Worm (Caenorhabditis elegans) whole organism, mixed stage, embryonic: ENCODE measurements around the gene ZC239.21.

ENCODE experiments used
- M03D4.4 ChIP-seq: sonication (generic microtip); optimal IDR thresholded peaks from 2 replicates; lab custom pipeline; 2017; ENCODE audit warnings: mild to moderate bottlenecking, missing genetic modification characterization, missing compliant biosample characterization
- bed-3 ChIP-seq: fragments of 200-800 bp; sonication (Bioruptor generic); optimal IDR thresholded peaks from 3 replicates; lab custom pipeline; 2018; ENCODE audit warnings: mild to moderate bottlenecking, missing genetic modification characterization, moderate library complexity, missing compliant biosample characterization
- blmp-1 ChIP-seq: fragments of 150-350 bp; optimal IDR thresholded peaks from 2 replicates; lab custom pipeline; 2014; ENCODE audit warnings: missing biosample characterization, missing genetic modification characterization
- ceh-39 ChIP-seq: fragments of 150-350 bp; optimal IDR thresholded peaks from 2 replicates; lab custom pipeline; 2014; ENCODE audit warnings: missing biosample characterization, missing genetic modification characterization
- ceh-43 ChIP-seq: fragments of 200-800 bp; sonication (Bioruptor generic); optimal IDR thresholded peaks from 2 replicates; lab custom pipeline; 2018; ENCODE audit warnings: mild to moderate bottlenecking, missing genetic modification characterization, moderate library complexity, missing compliant biosample characterization
- ceh-83 ChIP-seq: fragments of 200-800 bp; sonication (Bioruptor generic); optimal IDR thresholded peaks from 2 replicates; lab custom pipeline; 2018; ENCODE audit warnings: mild to moderate bottlenecking, missing genetic modification characterization, missing compliant biosample characterization
- ces-1 ChIP-seq: fragments of 150-350 bp; optimal IDR thresholded peaks from 2 replicates; lab custom pipeline; 2014; ENCODE audit warnings: missing biosample characterization, missing genetic modification reagents, missing genetic modification characterization
- cnd-1 ChIP-seq: fragments of 200-800 bp; sonication (Bioruptor generic); optimal IDR thresholded peaks from 2 replicates; lab custom pipeline; 2018; ENCODE audit warnings: mild to moderate bottlenecking, missing genetic modification characterization, missing compliant biosample characterization
- drap-1 ChIP-seq: fragments of 200-800 bp; sonication (Bioruptor generic); optimal IDR thresholded peaks from 3 replicates; lab custom pipeline; 2018; ENCODE audit warnings: mild to moderate bottlenecking, missing genetic modification characterization, missing compliant biosample characterization
- elt-1 ChIP-seq: sonication (generic microtip); optimal IDR thresholded peaks from 2 replicates; lab custom pipeline; 2017; ENCODE audit warnings: missing genetic modification characterization, mild to moderate bottlenecking, missing compliant biosample characterization, antibody characterized with exemption, moderate library complexity, borderline replicate concordance; ENCODE audit not compliant: insufficient read depth
- elt-3 ChIP-seq: fragments of 150-350 bp; optimal IDR thresholded peaks from 2 replicates; lab custom pipeline; 2014; ENCODE audit warnings: missing biosample characterization, missing genetic modification characterization
- flh-1 ChIP-seq: fragments of 200-800 bp; sonication (Bioruptor generic); optimal IDR thresholded peaks from 2 replicates; lab custom pipeline; 2018; ENCODE audit warnings: mild to moderate bottlenecking, missing genetic modification characterization, moderate library complexity, missing compliant biosample characterization
- ham-2 ChIP-seq: fragments of 200-800 bp; sonication (Bioruptor generic); optimal IDR thresholded peaks from 2 replicates; lab custom pipeline; 2018; ENCODE audit warnings: mild to moderate bottlenecking, missing genetic modification characterization, missing compliant biosample characterization
- hlh-1 ChIP-seq: fragments of 150-350 bp; optimal IDR thresholded peaks from 2 replicates; lab custom pipeline; 2014; ENCODE audit warnings: missing biosample characterization, missing genetic modification reagents, missing genetic modification characterization
- lin-13 ChIP-seq: fragments of 150-350 bp; optimal IDR thresholded peaks from 2 replicates; lab custom pipeline; 2014; ENCODE audit warnings: missing biosample characterization, missing genetic modification characterization
- lin-32 ChIP-seq: fragments of 200-800 bp; sonication (Bioruptor generic); optimal IDR thresholded peaks from 2 replicates; lab custom pipeline; 2018; ENCODE audit warnings: mild to moderate bottlenecking, missing genetic modification characterization, missing compliant biosample characterization
- lsy-2 ChIP-seq: fragments of 150-350 bp; optimal IDR thresholded peaks from 2 replicates; lab custom pipeline; 2014; ENCODE audit warnings: missing biosample characterization, missing genetic modification characterization
- mab-5 ChIP-seq: fragments of 150-350 bp; optimal IDR thresholded peaks from 2 replicates; lab custom pipeline; 2014; ENCODE audit warnings: missing biosample characterization, missing genetic modification characterization
- mep-1 ChIP-seq: fragments of 150-350 bp; optimal IDR thresholded peaks from 2 replicates; lab custom pipeline; 2017; ENCODE audit warnings: missing biosample characterization, missing genetic modification reagents, missing genetic modification characterization, inconsistent platforms
- mls-2 ChIP-seq: sonication (generic microtip); optimal IDR thresholded peaks from 2 replicates; lab custom pipeline; 2016; ENCODE audit warnings: mild to moderate bottlenecking, missing genetic modification characterization, moderate library complexity, missing compliant biosample characterization
- nhr-12 ChIP-seq: fragments of 150-350 bp; optimal IDR thresholded peaks from 2 replicates; lab custom pipeline; 2014; ENCODE audit warnings: missing biosample characterization, missing genetic modification characterization
- nhr-2 ChIP-seq: fragments of 150-350 bp; optimal IDR thresholded peaks from 2 replicates; lab custom pipeline; 2014; ENCODE audit warnings: missing biosample characterization, missing genetic modification characterization
- nhr-237 ChIP-seq: fragments of 150-350 bp; optimal IDR thresholded peaks from 2 replicates; lab custom pipeline; 2014; ENCODE audit warnings: missing biosample characterization, missing genetic modification characterization
- nhr-28 ChIP-seq: fragments of 150-350 bp; optimal IDR thresholded peaks from 2 replicates; lab custom pipeline; 2014; ENCODE audit warnings: missing biosample characterization, missing genetic modification characterization
- nhr-76 ChIP-seq: sonication (generic microtip); optimal IDR thresholded peaks from 2 replicates; lab custom pipeline; 2017; ENCODE audit warnings: missing biosample characterization, missing genetic modification characterization
- pha-4 ChIP-seq: fragments of 150-350 bp; optimal IDR thresholded peaks from 2 replicates; lab custom pipeline; 2018; ENCODE audit warnings: missing biosample characterization, missing genetic modification reagents, missing genetic modification characterization
- sem-2 ChIP-seq: fragments of 200-800 bp; sonication (Bioruptor generic); optimal IDR thresholded peaks from 2 replicates; lab custom pipeline; 2018; ENCODE audit warnings: mild to moderate bottlenecking, missing genetic modification characterization, missing compliant biosample characterization
- snpc-4 ChIP-seq: fragments of 150-350 bp; optimal IDR thresholded peaks from 2 replicates; lab custom pipeline; 2014; ENCODE audit warnings: missing biosample characterization, missing genetic modification characterization
- sptf-1 ChIP-seq: sonication (generic microtip); optimal IDR thresholded peaks from 2 replicates; lab custom pipeline; 2017; ENCODE audit warnings: mild to moderate bottlenecking, missing genetic modification characterization, moderate library complexity, missing compliant biosample characterization
- tbx-8 ChIP-seq: fragments of 200-800 bp; sonication (Bioruptor generic); optimal IDR thresholded peaks from 2 replicates; lab custom pipeline; 2018; ENCODE audit warnings: mild to moderate bottlenecking, missing genetic modification characterization, moderate library complexity, missing compliant biosample characterization
- unc-120 ChIP-seq: sonication (generic microtip); optimal IDR thresholded peaks from 2 replicates; lab custom pipeline; 2017; ENCODE audit warnings: missing genetic modification characterization, missing compliant biosample characterization; ENCODE audit not compliant: poor library complexity, severe bottlenecking
- unc-39 ChIP-seq: fragments of 150-350 bp; optimal IDR thresholded peaks from 2 replicates; lab custom pipeline; 2014; ENCODE audit warnings: missing biosample characterization, missing genetic modification characterization
- unc-62 ChIP-seq: fragments of 150-350 bp; optimal IDR thresholded peaks from 2 replicates; lab custom pipeline; 2014; ENCODE audit warnings: missing biosample characterization, missing genetic modification reagents, missing genetic modification characterization
- zip-8 ChIP-seq: fragments of 150-350 bp; optimal IDR thresholded peaks from 2 replicates; lab custom pipeline; 2014; ENCODE audit warnings: missing biosample characterization, missing genetic modification characterization
- ztf-11 ChIP-seq: fragments of 150-350 bp; optimal IDR thresholded peaks from 2 replicates; lab custom pipeline; 2014; ENCODE audit warnings: missing biosample characterization, missing genetic modification characterization

The ZC239.21 gene

DNA sequence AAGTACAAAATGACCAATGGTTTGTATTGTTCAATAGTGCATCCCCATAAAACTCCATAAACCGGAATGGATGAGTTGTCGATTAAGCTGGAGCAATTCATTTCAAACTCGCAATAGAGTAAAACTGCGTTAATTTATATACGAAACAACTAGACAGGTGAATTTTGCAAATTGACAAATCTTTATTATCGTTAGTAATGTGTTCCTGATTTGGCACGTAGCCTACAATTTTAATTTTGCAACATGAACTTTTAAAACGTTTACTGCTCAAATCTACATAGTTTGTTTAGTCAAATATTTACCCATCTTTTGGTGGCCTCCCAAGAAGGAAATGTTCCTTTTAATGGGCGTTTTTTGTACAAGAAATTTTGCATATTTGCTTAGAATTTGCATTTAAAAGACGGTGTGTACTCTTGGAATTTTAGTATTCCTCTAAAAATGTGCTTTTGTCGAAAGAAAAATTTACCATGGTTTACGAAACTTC, 30.3 kb downstream of the ZC239.21 start, which contains the start of the genes srz-67 and C17F4.11:
srz-67 (minus strand) TSS at position 101 of the 484 bp plus-strand sequence.
C17F4.11 (plus strand) TSS at position 434 of the 484 bp plus-strand sequence.
- TF ChIP-seq sem-2 (GFP tag; lab: Kevin White, UChicago) = no peak
- no peak for TF ChIP-seq lin-13 (tag; lab: Kevin White, UChicago)
- TF ChIP-seq ham-2 (GFP tag; lab: Kevin White, UChicago) = no peak
- no peak for TF ChIP-seq nhr-76 (tag; lab: Kevin White, UChicago)
- no peak for TF ChIP-seq nhr-28 (tag; lab: Kevin White, UChicago)
- no peak for TF ChIP-seq mep-1 (tag; lab: Kevin White, UChicago)
- TF ChIP-seq pha-4 (tag; lab: Kevin White, UChicago) = no peak
- TF ChIP-seq M03D4.4 = no peak
- TF ChIP-seq ceh-43 = no peak
- TF ChIP-seq lsy-2 (tag; lab: Kevin White, UChicago) = no peak
- TF ChIP-seq flh-1 = no peak

DNA sequence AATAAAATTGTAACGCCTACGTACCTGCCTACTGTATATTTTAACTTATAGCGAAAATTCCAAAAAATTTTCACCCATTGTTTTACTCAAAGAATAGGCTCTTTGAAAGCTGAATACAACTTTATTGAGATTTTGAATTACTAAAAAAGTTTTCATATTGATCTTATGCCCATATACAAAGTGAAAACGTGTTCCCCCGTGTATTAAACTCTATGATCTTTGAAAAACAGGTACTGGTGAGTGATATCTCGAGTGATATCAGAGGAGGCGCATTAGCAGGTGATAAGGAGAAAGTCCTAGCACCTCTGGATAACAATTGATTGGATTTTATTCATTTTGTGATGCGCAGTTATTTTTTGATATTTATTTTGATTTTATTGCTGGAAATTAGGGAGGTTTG, 33.5 kb downstream of the ZC239.21 start, which contains the start of gene C17F4.3:
C17F4.3 (plus strand) TSS at position 301 of the 400 bp plus-strand sequence.
- TF ChIP-seq tbx-8 (GFP tag; lab: Kevin White, UChicago) (no peak), nhr-28 (tag; lab: Kevin White, UChicago) (no peak), elt-1 (tag; lab: Kevin White, UChicago) (no peak), nhr-76 (tag; lab: Kevin White, UChicago) (no peak), pha-4 (tag; lab: Kevin White, UChicago) (no peak), ceh-83 (GFP tag; lab: Kevin White, UChicago) (no peak), lin-13 (tag; lab: Kevin White, UChicago) (no peak), nhr-2 (tag; lab: Kevin White, UChicago) (no peak), ztf-11 (tag; lab: Kevin White, UChicago) (no peak), mep-1 (tag; lab: Kevin White, UChicago) (no peak), lin-32 (GFP tag; lab: Kevin White, UChicago) (no peak), unc-120 (tag; lab: Kevin White, UChicago) (no peak), ham-2 (GFP tag; lab: Kevin White, UChicago) (no peak), sptf-1 (tag; lab: Kevin White, UChicago) (no peak)
- TF ChIP-seq, all 35 proteins: peak for 0

DNA sequence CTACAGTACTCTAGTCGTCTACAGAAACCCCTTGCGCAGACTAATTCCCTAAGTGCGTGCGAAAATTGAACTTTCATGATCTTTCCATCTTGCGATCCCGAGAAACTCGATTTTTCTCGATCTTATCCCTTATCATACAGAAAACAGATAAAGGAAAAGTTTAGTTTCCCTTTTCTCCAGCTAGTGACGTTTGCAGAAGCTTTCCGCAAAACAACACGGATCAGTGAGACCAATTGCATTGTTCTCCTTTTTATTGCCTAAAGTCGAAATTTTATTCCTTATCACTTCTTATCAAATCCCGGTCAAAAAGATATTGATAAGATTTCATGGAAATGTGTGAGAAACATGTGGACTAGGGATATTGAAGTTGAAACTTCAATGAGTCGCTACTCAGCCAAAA, 35.1 kb downstream of the ZC239.21 start:
- TF ChIP-seq elt-3 (peak; percentile 88), nhr-12 (tag; lab: Kevin White, UChicago) (no peak), blmp-1 (tag; lab: Kevin White, UChicago) (peak; percentile 10)

DNA sequence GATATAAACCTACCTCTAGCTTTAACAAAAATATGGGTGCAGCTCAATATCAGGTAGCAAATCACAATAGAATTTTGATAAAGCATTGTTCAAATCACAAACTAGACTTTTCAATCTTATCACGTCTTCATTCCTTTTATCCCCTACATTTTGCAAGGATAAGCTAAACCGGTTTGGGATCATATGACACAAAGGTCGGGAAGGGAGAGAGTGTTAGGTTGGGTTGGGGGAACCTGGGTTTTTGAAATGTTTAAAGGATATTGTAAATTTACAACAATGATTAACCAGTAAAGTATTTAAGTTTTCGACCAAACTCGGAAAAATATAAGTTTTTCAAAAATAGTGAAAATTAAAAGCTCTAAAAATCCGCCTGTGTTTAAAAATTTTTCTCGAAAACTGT, 37.3 kb downstream of the ZC239.21 start, which contains the start of gene C17F4.12:
C17F4.12 (minus strand) TSS at position 101 of the 400 bp plus-strand sequence.
- no peak for TF ChIP-seq unc-62 (GFP tag; lab: Kevin White, UChicago)
- TF ChIP-seq nhr-237 = no peak
- no peak for TF ChIP-seq hlh-1
- TF ChIP-seq zip-8 (tag; lab: Kevin White, UChicago) = no peak
- TF ChIP-seq ces-1 (GFP tag; lab: Kevin White, UChicago) = no peak
- no peak for TF ChIP-seq cnd-1 (tag; lab: Kevin White, UChicago)
- no peak for TF ChIP-seq mab-5 (tag; lab: Kevin White, UChicago)
- no peak for TF ChIP-seq unc-39 (tag; lab: Kevin White, UChicago)
- TF ChIP-seq nhr-76 (tag; lab: Kevin White, UChicago) = no peak
- TF ChIP-seq lin-13 (tag; lab: Kevin White, UChicago) = no peak
- no peak for TF ChIP-seq blmp-1 (tag; lab: Kevin White, UChicago)
- no peak for TF ChIP-seq snpc-4 (tag; lab: Kevin White, UChicago)
- no peak for TF ChIP-seq M03D4.4
- TF ChIP-seq lin-32 (GFP tag; lab: Kevin White, UChicago) = no peak
- no peak for TF ChIP-seq ceh-39
- no peak for TF ChIP-seq mls-2 (tag; lab: Kevin White, UChicago)
- TF ChIP-seq bed-3 (GFP tag; lab: Kevin White, UChicago) = no peak
- no peak for TF ChIP-seq lsy-2 (tag; lab: Kevin White, UChicago)
- TF ChIP-seq drap-1 (GFP tag; lab: Kevin White, UChicago) = no peak
- TF ChIP-seq, all 35 proteins: peak for 0
